Worm (Caenorhabditis elegans): ENCODE data around the gene bre-2.
A peak's percentile ranks its signal among the peaks of the same experiment; 100 is the strongest.

bre-2 gene

ce11 chrIII:13123440-13123839, 16.0 kb downstream of the bre-2 start:
- TF ChIP-seq unc-42 (tag; optimal IDR thresholded peaks at IDR 0.05) (peak; percentile 87), eyg-1 (tag; optimal IDR thresholded peaks at IDR 0.05) (no peak)

ce11 chrIII:13119520-13119919, 19.9 kb downstream of the bre-2 start, which contains the start of gene zig-8:
Gene zig-8 (plus strand): TSS chrIII:13119820.
- TF ChIP-seq ceh-34 (tag; optimal IDR thresholded peaks at IDR 0.05) (no peak), ceh-18 (tag; optimal IDR thresholded peaks at IDR 0.05) (no peak), ceh-6 (GFP tag; optimal IDR thresholded peaks at IDR 0.05) (no peak), ceh-24 (tag; optimal IDR thresholded peaks at IDR 0.05) (no peak), ztf-16 (tag; optimal IDR thresholded peaks at IDR 0.05) (no peak), ceh-19 (GFP tag; optimal IDR thresholded peaks at IDR 0.05) (no peak), ceh-9 (tag; optimal IDR thresholded peaks at IDR 0.05) (no peak), F13H6.1 (tag; optimal IDR thresholded peaks at IDR 0.05) (no peak), ets-4 (tag; optimal IDR thresholded peaks at IDR 0.05) (peak; percentile 48), elt-2 (tag; optimal IDR thresholded peaks at IDR 0.05) (no peak), ceh-48 (tag; optimal IDR thresholded peaks at IDR 0.05) (no peak), K02D7.2 (tag; optimal IDR thresholded peaks at IDR 0.05) (no peak), hlh-30 (tag; optimal IDR thresholded peaks at IDR 0.05; ENCODE audit: insufficient read depth) (no peak), dmd-4 (tag; optimal IDR thresholded peaks at IDR 0.05; ENCODE audit: borderline replicate concordance) (no peak), pha-2 (tag; optimal IDR thresholded peaks at IDR 0.05) (no peak), zip-5 (tag; optimal IDR thresholded peaks at IDR 0.05) (no peak), ceh-22 (tag; optimal IDR thresholded peaks at IDR 0.05) (no peak), pag-3 (tag; optimal IDR thresholded peaks at IDR 0.05; ENCODE audit: borderline replicate concordance) (no peak), nfya-1 (tag; optimal IDR thresholded peaks at IDR 0.05) (peak; percentile 21), unc-42 (tag; optimal IDR thresholded peaks at IDR 0.05) (peak; percentile 24), ceh-31 (tag; optimal IDR thresholded peaks at IDR 0.05) (peak; percentile 24), pros-1 (tag; optimal IDR thresholded peaks at IDR 0.05) (no peak), fax-1 (tag; optimal IDR thresholded peaks at IDR 0.05) (no peak), pha-4 (tag; optimal IDR thresholded peaks at IDR 0.05) (no peak), ttx-3 (tag; optimal IDR thresholded peaks at IDR 0.05) (no peak), rnt-1 (tag; optimal IDR thresholded peaks at IDR 0.05) (no peak), gmeb-2 (tag; optimal IDR thresholded peaks at IDR 0.05) (no peak), C08G9.2 (tag; optimal IDR thresholded peaks at IDR 0.05) (no peak), lin-11 (tag; optimal IDR thresholded peaks at IDR 0.05) (no peak), nhr-232 (tag; optimal IDR thresholded peaks at IDR 0.05) (no peak), fkh-6 (tag; optimal IDR thresholded peaks at IDR 0.05) (no peak)

- TF ChIP-seq ceh-22 (tag; optimal IDR thresholded peaks at IDR 0.05) = no peak
- no peak for TF ChIP-seq ttx-3 (tag; optimal IDR thresholded peaks at IDR 0.05)
- no peak for TF ChIP-seq ceh-9 (tag; optimal IDR thresholded peaks at IDR 0.05)
- no peak for TF ChIP-seq dve-1 (tag; optimal IDR thresholded peaks at IDR 0.05)
- TF ChIP-seq eyg-1 (tag; optimal IDR thresholded peaks at IDR 0.05) = no peak
- TF ChIP-seq ceh-19 (GFP tag; optimal IDR thresholded peaks at IDR 0.05) = no peak
- no peak for TF ChIP-seq sdc-2 (tag; optimal IDR thresholded peaks at IDR 0.05)
- no peak for TF ChIP-seq pros-1 (tag; optimal IDR thresholded peaks at IDR 0.05)
- no peak for TF ChIP-seq odd-2 (tag; optimal IDR thresholded peaks at IDR 0.05)
- no peak for TF ChIP-seq npax-4 (tag; optimal IDR thresholded peaks at IDR 0.05)
- TF ChIP-seq hlh-13 (GFP tag; optimal IDR thresholded peaks at IDR 0.05) = no peak
- TF ChIP-seq ceh-30 (tag; optimal IDR thresholded peaks at IDR 0.05) = no peak
Observed at ce11 chrIII:13118460-13118859, 21.0 kb downstream of the bre-2 start.

- TF ChIP-seq pat-9 (tag; optimal IDR thresholded peaks at IDR 0.05) = no peak
- TF ChIP-seq ceh-48 (tag; optimal IDR thresholded peaks at IDR 0.05) = no peak
- TF ChIP-seq C38D4.7 (GFP tag; optimal IDR thresholded peaks at IDR 0.05) = no peak
- TF ChIP-seq tbx-7 (tag; optimal IDR thresholded peaks at IDR 0.05) = no peak
- TF ChIP-seq ceh-24 (tag; optimal IDR thresholded peaks at IDR 0.05) = no peak
- no peak for TF ChIP-seq hlh-15 (tag; optimal IDR thresholded peaks at IDR 0.05)
- TF ChIP-seq che-1 (tag; optimal IDR thresholded peaks at IDR 0.05) = no peak
- no peak for TF ChIP-seq unc-86 (tag; optimal IDR thresholded peaks at IDR 0.05)
Observed at ce11 chrIII:13107307-13107706, 32.1 kb downstream of the bre-2 start, which contains the start of gene dhhc-8. Gene dhhc-8 (plus strand): TSS chrIII:13107607.
